Fruit fly (Drosophila melanogaster) S2 (cell line): ENCODE measurements around the gene Or85b.

Source experiments
- CG8478 ChIP-seq: fragments of >200 bp; optimal IDR thresholded peaks from 2 replicates; lab custom pipeline; 2018
- CTCF ChIP-seq, 2 experiments: fragments of >200 bp; optimal IDR thresholded peaks; 2 replicates each; lab custom pipeline; 2018

DNA sequence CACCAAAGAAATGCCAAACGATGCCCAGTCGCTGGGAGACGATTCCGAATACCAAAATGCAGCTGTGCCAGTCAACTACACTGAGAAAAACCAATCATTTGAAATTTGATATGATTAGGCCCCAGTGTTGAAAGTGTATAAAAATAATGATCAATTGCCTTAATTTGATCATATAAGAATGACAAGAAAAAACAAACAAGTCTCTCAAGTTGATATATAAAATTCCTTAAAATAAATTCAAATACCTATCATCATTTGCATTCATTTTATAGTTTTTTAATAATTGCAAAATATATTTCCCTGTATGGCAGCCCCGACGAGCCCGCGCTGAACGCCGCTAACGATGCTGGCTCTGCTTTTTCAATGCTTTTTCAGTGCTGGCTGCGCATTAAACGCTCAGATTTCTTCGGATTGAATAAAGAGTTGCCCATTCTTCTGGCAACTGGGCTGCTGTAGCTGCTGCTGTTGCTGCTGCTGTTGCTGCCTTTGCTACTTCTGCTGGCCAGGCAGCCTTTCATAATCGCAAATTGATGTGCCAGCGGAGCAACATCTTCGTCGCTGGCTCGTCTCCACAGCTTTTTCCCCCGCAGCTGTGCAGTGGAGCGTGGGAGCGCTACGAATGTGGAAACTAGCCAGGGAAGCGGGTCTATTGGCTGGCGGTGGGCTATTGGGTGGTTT lies 41.3 kb downstream of the Or85b start:
- TF ChIP-seq CG8478 (lab: Kevin White, UChicago) (no peak), CTCF (optimal IDR thresholded peaks at IDR 0.05; lab: Kevin White, UChicago) (no peak)
